Worm (Caenorhabditis elegans) whole organism, late embryonic: Measurements from ENCODE around the gene srbc-49.
"Not testable (repeated sequence)": the region's sequence is repeated elsewhere in the genome, so short reads cannot be mapped to it uniquely, and the experiment has no call there.

Source experiments
- K02D7.2 ChIP-seq: sonication (generic microtip); optimal IDR thresholded peaks from 2 replicates; lab custom pipeline; 2017; ENCODE audit warnings: mild to moderate bottlenecking, missing genetic modification characterization, missing compliant biosample characterization
- Y22D7AL.16 ChIP-seq: sonication (generic microtip); optimal IDR thresholded peaks from 2 replicates; lab custom pipeline; 2016; ENCODE audit warnings: missing genetic modification characterization, missing compliant biosample characterization
- ceh-18 ChIP-seq: sonication (generic microtip); optimal IDR thresholded peaks from 2 replicates; lab custom pipeline; 2016; ENCODE audit warnings: missing genetic modification characterization, missing compliant biosample characterization
- ceh-2 ChIP-seq: sonication (generic microtip); optimal IDR thresholded peaks from 2 replicates; lab custom pipeline; 2016; ENCODE audit warnings: missing genotype, missing genetic modification characterization, missing compliant biosample characterization
- ceh-45 ChIP-seq: fragments of 200-800 bp; sonication (Bioruptor generic); IDR thresholded peaks from 2 replicates; pipeline ENCODE4 v1.3.6; 2022; ENCODE audit warnings: missing genetic modification reagents, missing genetic modification characterization, missing compliant biosample characterization
- ceh-6 ChIP-seq: fragments of 200-800 bp; sonication (Bioruptor generic); optimal IDR thresholded peaks from 2 replicates; lab custom pipeline; 2018; ENCODE audit warnings: mild to moderate bottlenecking, missing genetic modification characterization, missing compliant biosample characterization
- che-1 ChIP-seq: sonication (generic microtip); optimal IDR thresholded peaks from 2 replicates; lab custom pipeline; 2016; ENCODE audit warnings: mild to moderate bottlenecking, missing genetic modification characterization, missing compliant biosample characterization
- dmd-4 ChIP-seq: sonication (generic microtip); optimal IDR thresholded peaks from 2 replicates; lab custom pipeline; 2016; ENCODE audit warnings: borderline replicate concordance, missing genetic modification characterization, missing compliant biosample characterization
- dve-1 ChIP-seq: sonication (generic microtip); optimal IDR thresholded peaks from 2 replicates; lab custom pipeline; 2017; ENCODE audit warnings: antibody characterized with exemption, mild to moderate bottlenecking, missing genetic modification characterization, missing compliant biosample characterization
- elt-4 ChIP-seq: sonication (generic microtip); optimal IDR thresholded peaks from 2 replicates; lab custom pipeline; 2016; ENCODE audit warnings: missing genetic modification characterization, missing compliant biosample characterization
- ets-4 ChIP-seq: sonication (generic microtip); optimal IDR thresholded peaks from 2 replicates; lab custom pipeline; 2016; ENCODE audit warnings: missing genetic modification characterization, missing compliant biosample characterization
- fkh-6 ChIP-seq: sonication (generic microtip); optimal IDR thresholded peaks from 2 replicates; lab custom pipeline; 2016; ENCODE audit warnings: missing genetic modification characterization, missing compliant biosample characterization
- hlh-13 ChIP-seq: fragments of 200-800 bp; sonication (Bioruptor generic); optimal IDR thresholded peaks from 2 replicates; lab custom pipeline; 2018; ENCODE audit warnings: mild to moderate bottlenecking, missing genetic modification characterization, missing compliant biosample characterization
- hlh-15 ChIP-seq: sonication (generic microtip); optimal IDR thresholded peaks from 2 replicates; lab custom pipeline; 2016; ENCODE audit warnings: missing genetic modification characterization, missing compliant biosample characterization
- hlh-30 ChIP-seq: sonication (generic microtip); optimal IDR thresholded peaks from 2 replicates; lab custom pipeline; 2017; ENCODE audit warnings: antibody characterized with exemption, missing genetic modification characterization, missing compliant biosample characterization; ENCODE audit not compliant: insufficient read depth
- lin-11 ChIP-seq: fragments of 200-800 bp; sonication (Bioruptor generic); optimal IDR thresholded peaks from 2 replicates; lab custom pipeline; 2018; ENCODE audit warnings: mild to moderate bottlenecking, missing genetic modification characterization, missing compliant biosample characterization
- nfya-1 ChIP-seq: sonication (generic microtip); optimal IDR thresholded peaks from 2 replicates; lab custom pipeline; 2017; ENCODE audit warnings: missing genetic modification characterization, mild to moderate bottlenecking, missing compliant biosample characterization, antibody characterized with exemption, moderate library complexity
- nhr-11 ChIP-seq: fragments of 150-350 bp; optimal IDR thresholded peaks from 2 replicates; lab custom pipeline; 2014; ENCODE audit warnings: missing biosample characterization, missing genetic modification characterization
- npax-4 ChIP-seq: sonication (generic microtip); optimal IDR thresholded peaks from 2 replicates; lab custom pipeline; 2016; ENCODE audit warnings: missing genetic modification characterization, missing compliant biosample characterization
- odd-2 ChIP-seq: sonication (generic microtip); optimal IDR thresholded peaks from 2 replicates; lab custom pipeline; 2017; ENCODE audit warnings: antibody characterized with exemption, mild to moderate bottlenecking, missing genetic modification characterization, missing compliant biosample characterization
- pag-3 ChIP-seq: sonication (generic microtip); optimal IDR thresholded peaks from 2 replicates; lab custom pipeline; 2016; ENCODE audit warnings: missing compliant biosample characterization, missing genetic modification characterization, borderline replicate concordance
- pha-2 ChIP-seq: sonication (generic microtip); optimal IDR thresholded peaks from 2 replicates; lab custom pipeline; 2017; ENCODE audit warnings: mild to moderate bottlenecking, missing genetic modification characterization, missing compliant biosample characterization
- pqm-1 ChIP-seq: sonication (generic microtip); optimal IDR thresholded peaks from 2 replicates; lab custom pipeline; 2016; ENCODE audit warnings: missing genetic modification characterization, missing compliant biosample characterization
- pros-1 ChIP-seq: fragments of 150-350 bp; optimal IDR thresholded peaks from 2 replicates; lab custom pipeline; 2014; ENCODE audit warnings: missing biosample characterization, missing genetic modification reagents, missing genetic modification characterization
- rnt-1 ChIP-seq: sonication (generic microtip); optimal IDR thresholded peaks from 2 replicates; lab custom pipeline; 2016; ENCODE audit warnings: missing genetic modification characterization, missing compliant biosample characterization
- sdc-2 ChIP-seq: sonication (generic microtip); optimal IDR thresholded peaks from 2 replicates; lab custom pipeline; 2016; ENCODE audit warnings: missing genotype, missing genetic modification characterization, missing compliant biosample characterization
- sox-2 ChIP-seq: fragments of 200-800 bp; sonication (Bioruptor generic); IDR thresholded peaks from 2 replicates; pipeline ENCODE4 v1.3.6; 2022; ENCODE audit warnings: missing genetic modification reagents, missing genetic modification characterization, missing compliant biosample characterization
- tbx-7 ChIP-seq: sonication (generic microtip); optimal IDR thresholded peaks from 2 replicates; lab custom pipeline; 2016; ENCODE audit warnings: missing genotype, missing genetic modification characterization, missing compliant biosample characterization
- unc-42 ChIP-seq: sonication (generic microtip); optimal IDR thresholded peaks from 2 replicates; lab custom pipeline; 2016; ENCODE audit warnings: missing genotype, missing genetic modification characterization, missing compliant biosample characterization
- ztf-16 ChIP-seq: sonication (generic microtip); optimal IDR thresholded peaks from 2 replicates; lab custom pipeline; 2017; ENCODE audit warnings: missing genetic modification characterization, missing compliant biosample characterization

The srbc-49 gene

ce11 chrV:15803748-15804147 is 17.8 kb upstream of the srbc-49 start, which contains the start of gene T26E4.18:
Gene T26E4.18 (minus strand): TSS chrV:15803848.
- not testable (repeated sequence) for TF ChIP-seq ceh-2; elt-4 (tag; lab: Kevin White, UChicago); ceh-18 (tag; lab: Kevin White, UChicago)

- TF ChIP-seq K02D7.2, che-1, ceh-45: not testable (repeated sequence)
These were observed 14.1 kb upstream of the srbc-49 start, which contains the start of gene srsx-38 for ce11 chrV:15807420-15807819. Gene srsx-38 (minus strand): TSS chrV:15807520.

ce11 chrV:15809543-15809942 is 12.0 kb upstream of the srbc-49 start, which contains the start of gene srsx-36:
Gene srsx-36 (minus strand): TSS chrV:15809643.
- TF ChIP-seq sox-2 (no peak), Y22D7AL.16 (tag; lab: Kevin White, UChicago) (no peak), ceh-6 (GFP tag; lab: Kevin White, UChicago) (no peak), ceh-2 (no peak), dve-1 (tag; lab: Kevin White, UChicago) (no peak), hlh-13 (GFP tag; lab: Kevin White, UChicago) (no peak), hlh-30 (tag; lab: Kevin White, UChicago) (no peak), che-1 (no peak), dmd-4 (no peak), pha-2 (tag; lab: Kevin White, UChicago) (no peak), ets-4 (tag; lab: Kevin White, UChicago) (no peak), nfya-1 (no peak), ztf-16 (tag; lab: Kevin White, UChicago) (no peak), npax-4 (tag; lab: Kevin White, UChicago) (no peak)

- TF ChIP-seq odd-2 (tag; lab: Kevin White, UChicago): no peak
- no peak for TF ChIP-seq lin-11 (tag; lab: Kevin White, UChicago)
- no peak for TF ChIP-seq dve-1 (tag; lab: Kevin White, UChicago)
- TF ChIP-seq pqm-1: no peak
- no peak for TF ChIP-seq hlh-15 (tag; lab: Kevin White, UChicago)
- TF ChIP-seq pag-3: no peak
- no peak for TF ChIP-seq nhr-11 (tag; lab: Kevin White, UChicago)
- TF ChIP-seq ceh-18 (tag; lab: Kevin White, UChicago): no peak
- TF ChIP-seq unc-42 (tag; lab: Kevin White, UChicago): no peak
- no peak for TF ChIP-seq fkh-6 (tag; lab: Kevin White, UChicago)
- TF ChIP-seq pros-1 (tag; lab: Kevin White, UChicago): no peak
- no peak for TF ChIP-seq tbx-7 (tag; lab: Kevin White, UChicago)
- TF ChIP-seq, all 69 proteins: peak for 0
These were observed 11.1 kb upstream of the srbc-49 start, which contains the start of gene F54B8.1 for ce11 chrV:15810446-15810845. Gene F54B8.1 (plus strand): TSS chrV:15810746.

ce11 chrV:15811982-15812381 is 9.5 kb upstream of the srbc-49 start, which contains the start of gene nhr-282:
Gene nhr-282 (plus strand): TSS chrV:15812282.
- TF ChIP-seq sdc-2 (tag; lab: Kevin White, UChicago); nfya-1; npax-4 (tag; lab: Kevin White, UChicago): not testable (repeated sequence)

- TF ChIP-seq rnt-1: no peak
These were observed 5.5 kb upstream of the srbc-49 start, which contains the start of the genes fbxa-69 and F54B8.4 for ce11 chrV:15815962-15816432. Gene fbxa-69 (minus strand): TSS chrV:15815971. Gene F54B8.4 (plus strand): TSS chrV:15816382.
